Fruit fly (Drosophila melanogaster): ENCODE results near the gene CG10413.

dm6 chr2L:18563020-18563546, 42.0 kb downstream of the CG10413 start:
- no peak for TF ChIP-seq insv (optimal IDR thresholded peaks at IDR 0.05)
- no peak for TF ChIP-seq psq (optimal IDR thresholded peaks at IDR 0.05)
- TF ChIP-seq h (optimal IDR thresholded peaks at IDR 0.05) = no peak
- TF ChIP-seq ttk (optimal IDR thresholded peaks at IDR 0.05) = no peak
- no peak for TF ChIP-seq Myc (optimal IDR thresholded peaks at IDR 0.05)
- no peak for TF ChIP-seq Sin3A (optimal IDR thresholded peaks at IDR 0.05)

Data from Kc167 (cell line).